Fruit fly (Drosophila melanogaster) whole organism, prepupa: ENCODE measurements around the gene rdog.

Experiments used
- CG10631 ChIP-seq: fragments of 200-800 bp; sonication (Bioruptor generic); optimal IDR thresholded peaks from 2 replicates; lab custom pipeline; 2016; ENCODE audit warnings: missing biosample characterization, missing genetic modification characterization
- CG11762 ChIP-seq: fragments of 200-800 bp; sonication (Bioruptor generic); optimal IDR thresholded peaks from 3 replicates; lab custom pipeline; 2016; ENCODE audit warnings: missing biosample characterization, missing genetic modification characterization; ENCODE audit not compliant: insufficient read depth
- CG11902 ChIP-seq: fragments of 200-800 bp; sonication (Bioruptor generic); optimal IDR thresholded peaks from 3 replicates; lab custom pipeline; 2016; ENCODE audit warnings: missing biosample characterization, missing genetic modification characterization
- CG15336 ChIP-seq: fragments of 200-800 bp; sonication (Bioruptor generic); IDR thresholded peaks from 2 replicates; pipeline ENCODE4 v1.3.6; 2022; ENCODE audit warnings: missing biosample characterization, missing genetic modification characterization
- CG1621 ChIP-seq: fragments of 200-800 bp; sonication (Bioruptor generic); optimal IDR thresholded peaks from 3 replicates; lab custom pipeline; 2018; ENCODE audit warnings: missing biosample characterization, mild to moderate bottlenecking, missing genetic modification characterization
- CG16779 ChIP-seq: fragments of 200-800 bp; sonication (Bioruptor generic); optimal IDR thresholded peaks from 3 replicates; lab custom pipeline; 2017; ENCODE audit warnings: missing biosample characterization, mild to moderate bottlenecking, missing genetic modification characterization
- CG3032 ChIP-seq: fragments of 200-800 bp; optimal IDR thresholded peaks from 2 replicates; lab custom pipeline; 2019; ENCODE audit warnings: missing biosample characterization, mild to moderate bottlenecking, missing genetic modification characterization, moderate library complexity
- CG31627 ChIP-seq: fragments of 200-800 bp; sonication (Bioruptor generic); optimal IDR thresholded peaks from 3 replicates; lab custom pipeline; 2016; ENCODE audit warnings: missing biosample characterization, missing genetic modification characterization
- CG32006 ChIP-seq: fragments of 200-800 bp; sonication (Bioruptor generic); optimal IDR thresholded peaks from 3 replicates; lab custom pipeline; 2017; ENCODE audit warnings: missing biosample characterization, mild to moderate bottlenecking, missing genetic modification characterization
- CG34406 ChIP-seq: fragments of 200-800 bp; sonication (Bioruptor generic); optimal IDR thresholded peaks from 3 replicates; lab custom pipeline; 2016; ENCODE audit warnings: missing biosample characterization, missing genetic modification characterization
- CG4318 ChIP-seq: fragments of 200-800 bp; sonication (Bioruptor generic); optimal IDR thresholded peaks from 3 replicates; lab custom pipeline; 2017; ENCODE audit warnings: missing biosample characterization, mild to moderate bottlenecking, missing genetic modification characterization
- CG6163 ChIP-seq: fragments of 200-800 bp; sonication (Bioruptor generic); IDR thresholded peaks from 3 replicates; pipeline ENCODE4 v1.3.6; 2022; ENCODE audit warnings: missing biosample characterization, missing genetic modification characterization
- CG6276 ChIP-seq: fragments of 200-800 bp; sonication (Bioruptor generic); optimal IDR thresholded peaks from 2 replicates; lab custom pipeline; 2017; ENCODE audit warnings: missing biosample characterization, mild to moderate bottlenecking, missing genetic modification characterization
- CG6792 ChIP-seq: fragments of 200-800 bp; sonication (Bioruptor generic); optimal IDR thresholded peaks from 3 replicates; lab custom pipeline; 2016; ENCODE audit warnings: missing biosample characterization, missing genetic modification characterization
- CG6808 ChIP-seq: fragments of 200-800 bp; sonication (Bioruptor generic); optimal IDR thresholded peaks from 3 replicates; lab custom pipeline; 2017; ENCODE audit warnings: missing biosample characterization, missing genetic modification characterization, mild to moderate bottlenecking, moderate library complexity, missing genetic modification reagents
- CG6854 ChIP-seq: fragments of 200-800 bp; sonication (Bioruptor generic); optimal IDR thresholded peaks from 2 replicates; lab custom pipeline; 2017; ENCODE audit warnings: missing biosample characterization, mild to moderate bottlenecking, missing genetic modification characterization
- CG7368 ChIP-seq: fragments of 200-800 bp; sonication (Bioruptor generic); optimal IDR thresholded peaks from 3 replicates; lab custom pipeline; 2016; ENCODE audit warnings: missing biosample characterization, missing genetic modification characterization
- CG8319 ChIP-seq: fragments of 200-800 bp; sonication (Bioruptor generic); optimal IDR thresholded peaks from 3 replicates; lab custom pipeline; 2016; ENCODE audit warnings: missing biosample characterization, missing genetic modification characterization
- CG8632 ChIP-seq: fragments of 200-800 bp; sonication (Bioruptor generic); optimal IDR thresholded peaks from 3 replicates; lab custom pipeline; 2016; ENCODE audit warnings: missing biosample characterization, missing genetic modification characterization
- Eip75B ChIP-seq: fragments of 200-800 bp; sonication (Bioruptor generic); optimal IDR thresholded peaks from 3 replicates; lab custom pipeline; 2016; ENCODE audit warnings: missing biosample characterization, missing genetic modification characterization
- Eip78C ChIP-seq: fragments of 200-800 bp; sonication (Bioruptor generic); peaks from one replicate; lab custom pipeline; 2016; ENCODE audit warnings: missing biosample characterization, missing genetic modification characterization
- Eip93F ChIP-seq: fragments of 200-800 bp; sonication (Bioruptor generic); optimal IDR thresholded peaks from 2 replicates; lab custom pipeline; 2016; ENCODE audit warnings: missing biosample characterization, mild to moderate bottlenecking, missing genetic modification characterization
- Ets96B ChIP-seq: fragments of 200-800 bp; optimal IDR thresholded peaks from 2 replicates; lab custom pipeline; 2019; ENCODE audit warnings: missing biosample characterization, mild to moderate bottlenecking, missing genetic modification characterization, moderate library complexity
- Gug ChIP-seq: fragments of 200-800 bp; sonication (Bioruptor generic); IDR thresholded peaks from 2 replicates; pipeline ENCODE4 v1.3.6; 2022; ENCODE audit warnings: missing biosample characterization, missing genetic modification characterization
- Hr38 ChIP-seq: sonication (Bioruptor generic); optimal IDR thresholded peaks from 2 replicates; lab custom pipeline; 2016; ENCODE audit warnings: missing biosample characterization, missing genetic modification characterization
- Hr4 ChIP-seq: fragments of 200-800 bp; sonication (Bioruptor generic); optimal IDR thresholded peaks from 3 replicates; lab custom pipeline; 2016; ENCODE audit warnings: missing biosample characterization, missing genetic modification characterization
- Lpt ChIP-seq: fragments of 200-800 bp; sonication (Bioruptor generic); optimal IDR thresholded peaks from 3 replicates; lab custom pipeline; 2016; ENCODE audit warnings: missing biosample characterization, missing genetic modification characterization
- OdsH ChIP-seq: fragments of 200-800 bp; sonication (Bioruptor generic); optimal IDR thresholded peaks from 3 replicates; lab custom pipeline; 2016; ENCODE audit warnings: missing biosample characterization, missing genetic modification characterization
- Smox ChIP-seq: fragments of 200-800 bp; sonication (Bioruptor generic); optimal IDR thresholded peaks from 3 replicates; lab custom pipeline; 2016; ENCODE audit warnings: missing biosample characterization, missing genetic modification characterization
- Sox102F ChIP-seq: fragments of 200-800 bp; sonication (Bioruptor generic); optimal IDR thresholded peaks from 2 replicates; lab custom pipeline; 2016; ENCODE audit warnings: missing biosample characterization, mild to moderate bottlenecking, missing genetic modification characterization
- Sox14 ChIP-seq: fragments of 200-800 bp; sonication (Bioruptor generic); optimal IDR thresholded peaks from 3 replicates; lab custom pipeline; 2016; ENCODE audit warnings: missing biosample characterization, missing genetic modification characterization
- Sox15 ChIP-seq: fragments of 200-800 bp; sonication (Bioruptor generic); optimal IDR thresholded peaks from 3 replicates; lab custom pipeline; 2016; ENCODE audit warnings: missing biosample characterization, missing genetic modification characterization
- achi ChIP-seq: fragments of 200-800 bp; sonication (Bioruptor generic); optimal IDR thresholded peaks from 3 replicates; lab custom pipeline; 2016; ENCODE audit warnings: missing biosample characterization, missing genetic modification characterization
- cyc ChIP-seq: fragments of 200-800 bp; sonication (Bioruptor generic); optimal IDR thresholded peaks from 3 replicates; lab custom pipeline; 2016; ENCODE audit warnings: missing biosample characterization, missing genetic modification characterization
- dsx ChIP-seq: fragments of 200-800 bp; optimal IDR thresholded peaks from 3 replicates; lab custom pipeline; 2019; ENCODE audit warnings: missing biosample characterization, mild to moderate bottlenecking, missing genetic modification characterization, moderate library complexity; ENCODE audit not compliant: poor library complexity, severe bottlenecking
- eg ChIP-seq: fragments of 200-800 bp; sonication (Bioruptor generic); IDR thresholded peaks from 3 replicates; pipeline ENCODE4 v1.3.6; 2022; ENCODE audit warnings: missing biosample characterization, missing genetic modification characterization
- fd59A ChIP-seq: fragments of 200-800 bp; sonication (Bioruptor generic); optimal IDR thresholded peaks from 2 replicates; lab custom pipeline; 2017; ENCODE audit warnings: missing biosample characterization, mild to moderate bottlenecking, missing genetic modification characterization, missing genetic modification reagents
- fd85E ChIP-seq: fragments of 200-800 bp; sonication (Bioruptor generic); optimal IDR thresholded peaks from 3 replicates; lab custom pipeline; 2016; ENCODE audit warnings: missing biosample characterization, missing genetic modification characterization
- fkh ChIP-seq: fragments of 200-800 bp; sonication (Bioruptor generic); optimal IDR thresholded peaks from 3 replicates; lab custom pipeline; 2017; ENCODE audit warnings: missing biosample characterization, mild to moderate bottlenecking, missing genetic modification characterization, moderate library complexity
- net ChIP-seq: fragments of 200-800 bp; sonication (Bioruptor generic); optimal IDR thresholded peaks from 3 replicates; lab custom pipeline; 2016; ENCODE audit warnings: missing biosample characterization, missing genetic modification characterization
- pdm3 ChIP-seq: fragments of 200-800 bp; sonication (Bioruptor generic); optimal IDR thresholded peaks from 3 replicates; lab custom pipeline; 2016; ENCODE audit warnings: missing biosample characterization, missing genetic modification characterization
- spab ChIP-seq: fragments of 200-800 bp; sonication (Bioruptor generic); optimal IDR thresholded peaks from 2 replicates; lab custom pipeline; 2017; ENCODE audit warnings: missing biosample characterization, mild to moderate bottlenecking, missing genetic modification characterization, missing genetic modification reagents
- svp ChIP-seq: fragments of 200-800 bp; sonication (Bioruptor generic); peaks from one replicate; lab custom pipeline; 2016; ENCODE audit warnings: missing biosample characterization, missing genetic modification characterization
- vri ChIP-seq: fragments of 200-800 bp; sonication (Bioruptor generic); optimal IDR thresholded peaks from 3 replicates; lab custom pipeline; 2016; ENCODE audit warnings: missing biosample characterization, mild to moderate bottlenecking, missing genetic modification characterization

The rdog gene

dm6 chr3R:29190984-29191383 lies 33.1 kb downstream of the rdog start:
- peak; percentile 28; the same call in 1 of the 3 replicates for TF ChIP-seq eg
- no peak for TF ChIP-seq CG15336 (GFP tag; lab: Robert Waterston, UW)
- TF ChIP-seq svp (GFP tag; lab: Kevin White, UChicago) = peak; percentile 45
- peak; percentile 8 for TF ChIP-seq Hr4 (GFP tag; lab: Kevin White, UChicago)
- no peak for TF ChIP-seq net

DNA sequence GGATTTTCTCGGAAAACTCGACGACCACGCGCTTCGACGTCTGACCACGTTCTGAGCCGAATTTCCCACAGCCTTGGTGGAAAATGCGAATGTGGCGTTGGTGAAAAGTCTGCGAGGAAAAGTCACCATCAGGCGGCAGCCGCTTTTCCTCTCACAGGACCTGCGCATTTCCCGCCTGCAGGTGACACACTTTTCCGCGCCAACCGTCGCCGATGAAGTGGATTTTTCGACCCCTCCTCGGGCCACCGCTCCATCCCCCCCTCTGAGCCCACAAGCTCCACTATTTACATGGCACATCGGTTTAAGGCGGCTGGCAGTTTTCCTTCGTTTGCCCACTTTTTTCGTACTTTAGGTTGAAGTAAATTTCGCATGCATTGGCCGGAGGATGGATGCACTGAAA lies 37.0 kb downstream of the rdog start, which contains the start of gene jus:
Gene jus, minus strand, starts transcription at position 38 of the 400 bp plus-strand sequence.
- peak; percentile 40 for TF ChIP-seq svp (GFP tag; lab: Kevin White, UChicago)
- TF ChIP-seq CG3032 (tag; lab: Kevin White, UChicago) = no peak
- no peak for TF ChIP-seq CG6276 (GFP tag; lab: Kevin White, UChicago)
- no peak for TF ChIP-seq dsx

dm6 chr3R:29196967-29197611 lies 39.2 kb downstream of the rdog start, which contains the start of gene CG14515:
TSS of gene CG14515 (plus strand) at chr3R:29197556.
- peak; percentile 70 for TF ChIP-seq Eip78C (GFP tag; lab: Kevin White, UChicago)
- TF ChIP-seq Lpt = no peak
- TF ChIP-seq CG31627 (GFP tag; lab: Kevin White, UChicago) = no peak
- TF ChIP-seq CG1621 (tag; lab: Kevin White, UChicago) = no peak
- TF ChIP-seq CG8319 = no peak
- peak; percentile 63 for TF ChIP-seq CG32006
- peak; percentile 20 for TF ChIP-seq svp (GFP tag; lab: Kevin White, UChicago)
- no peak for TF ChIP-seq Smox (GFP tag; lab: Kevin White, UChicago)
- TF ChIP-seq CG6276 (GFP tag; lab: Kevin White, UChicago) = peak; percentile 58
- no peak for TF ChIP-seq CG8632 (GFP tag; lab: Kevin White, UChicago)
- no peak for TF ChIP-seq fkh
- no peak for TF ChIP-seq CG34406 (GFP tag; lab: Kevin White, UChicago)
- TF ChIP-seq CG4318 (GFP tag; lab: Kevin White, UChicago) = no peak
- TF ChIP-seq CG6808 = no peak
- TF ChIP-seq Ets96B (tag; lab: Kevin White, UChicago) = no peak
- no peak for TF ChIP-seq CG3032 (tag; lab: Kevin White, UChicago)
- TF ChIP-seq CG7368 = no peak
- no peak for TF ChIP-seq CG16779
- no peak for TF ChIP-seq vri (GFP tag; lab: Kevin White, UChicago)
- TF ChIP-seq Sox15 (GFP tag; lab: Kevin White, UChicago) = no peak
- no peak for TF ChIP-seq achi (GFP tag; lab: Kevin White, UChicago)
- TF ChIP-seq CG15336 (GFP tag; lab: Robert Waterston, UW) = peak; percentile 40
- TF ChIP-seq spab (GFP tag; lab: Kevin White, UChicago) = no peak
- TF ChIP-seq pdm3 (GFP tag; lab: Kevin White, UChicago) = no peak
- TF ChIP-seq net = no peak
- TF ChIP-seq CG10631 (GFP tag; lab: Kevin White, UChicago) = no peak
- no peak for TF ChIP-seq Eip93F (GFP tag; lab: Kevin White, UChicago)
- no peak for TF ChIP-seq Eip75B (GFP tag; lab: Kevin White, UChicago)
- TF ChIP-seq fd85E = no peak
- TF ChIP-seq Sox102F (GFP tag; lab: Kevin White, UChicago) = no peak
- peak; percentile 49 for TF ChIP-seq Hr4 (GFP tag; lab: Kevin White, UChicago)
- TF ChIP-seq CG6854 (GFP tag; lab: Kevin White, UChicago) = no peak
- TF ChIP-seq CG6792 = no peak
- TF ChIP-seq CG6163 = no peak
- TF ChIP-seq OdsH = no peak
- no peak for TF ChIP-seq cyc (GFP tag; lab: Kevin White, UChicago)
- no peak for TF ChIP-seq CG11762
- no peak for TF ChIP-seq Hr38
- TF ChIP-seq CG11902 (GFP tag; lab: Kevin White, UChicago) = no peak
- TF ChIP-seq Sox14 (GFP tag; lab: Kevin White, UChicago) = no peak
- no peak; the same call in 2 of the 3 replicates for TF ChIP-seq eg
- no peak for TF ChIP-seq Gug (GFP tag; lab: Robert Waterston, UW)
- TF ChIP-seq fd59A (GFP tag; lab: Kevin White, UChicago) = no peak
